Fruit fly (Drosophila melanogaster): Measurements from ENCODE around the gene cDIP.

The cDIP gene

dm6 chr3R:21186606-21187393, 25.9 kb upstream of the cDIP start (continued):
- TF ChIP-seq CG12769 (tag; optimal IDR thresholded peaks at IDR 0.05) (no peak), CG7357 (GFP tag; IDR thresholded peaks at IDR 0.05) (no peak), Usf (GFP tag; optimal IDR thresholded peaks at IDR 0.05) (no peak)

DNA sequence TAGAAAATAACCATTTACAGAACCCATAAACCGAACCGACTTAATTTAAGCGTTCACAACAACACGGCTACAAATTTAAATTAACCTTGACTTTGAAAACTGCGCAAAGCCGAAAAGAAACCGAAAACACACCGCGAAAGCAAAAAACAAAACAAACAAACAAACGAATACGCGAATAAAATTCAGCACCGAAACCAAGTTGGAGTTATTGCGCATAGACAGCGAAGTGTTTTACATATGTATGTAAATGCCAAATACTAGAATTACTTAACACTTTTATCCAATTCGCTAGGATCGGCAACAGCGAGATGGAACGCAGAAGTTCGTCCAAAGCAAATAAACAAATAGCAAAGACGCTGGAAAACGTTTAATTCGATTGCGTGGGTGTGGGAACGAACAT, 24.8 kb upstream of the cDIP start:
- TF ChIP-seq CG10543 (GFP tag; optimal IDR thresholded peaks at IDR 0.05) (peak; percentile 29), chm (GFP tag; IDR thresholded peaks at IDR 0.05) (no peak), CG31224 (GFP tag; IDR thresholded peaks at IDR 0.05) (no peak), CG34422 (GFP tag; IDR thresholded peaks at IDR 0.05) (no peak), eve (GFP tag; optimal IDR thresholded peaks at IDR 0.05) (peak in 1 of 2 experiments; percentile 47), CG3847 (GFP tag; IDR thresholded peaks at IDR 0.05) (no peak), D (optimal IDR thresholded peaks at IDR 0.05) (no peak), D (GFP tag; optimal IDR thresholded peaks at IDR 0.05) (no peak), dmrt99B (tag; optimal IDR thresholded peaks at IDR 0.05) (no peak), Ets65A (GFP tag) (no peak), CG13894 (tag; optimal IDR thresholded peaks at IDR 0.05) (peak; percentile 66), lov (optimal IDR thresholded peaks at IDR 0.05) (no peak), lov (GFP tag; IDR thresholded peaks at IDR 0.05) (no peak), B-H2 (GFP tag; optimal IDR thresholded peaks at IDR 0.05) (peak; percentile 21), CG12769 (tag; optimal IDR thresholded peaks at IDR 0.05) (peak; percentile 11), CG12104 (GFP tag; optimal IDR thresholded peaks at IDR 0.05) (no peak), tup (GFP tag; optimal IDR thresholded peaks at IDR 0.05) (no peak), da (GFP tag; optimal IDR thresholded peaks at IDR 0.05) (no peak), sr (GFP tag; IDR thresholded peaks at IDR 0.05) (0 out of 3 replicates have a peak, but pooled peaks have one; percentile 16), Bgb (GFP tag; IDR thresholded peaks at IDR 0.05; ENCODE audit: partially characterized antibody) (no peak), bowl (GFP tag; IDR thresholded peaks at IDR 0.05) (no peak), CG32767 (GFP tag; IDR thresholded peaks at IDR 0.05) (no peak), cwo (GFP tag; optimal IDR thresholded peaks at IDR 0.05) (no peak), ap (GFP tag; IDR thresholded peaks at IDR 0.05) (no peak), CG2875 (GFP tag; optimal IDR thresholded peaks at IDR 0.05) (no peak), bbx (GFP tag; IDR thresholded peaks at IDR 0.05; ENCODE audit: partially characterized antibody) (no peak), Kr (GFP tag; optimal IDR thresholded peaks at IDR 0.05) (no peak), TFAM (GFP tag; optimal IDR thresholded peaks at IDR 0.05) (no peak), CG7963 (GFP tag; IDR thresholded peaks at IDR 0.05; ENCODE audit: partially characterized antibody) (no peak), ftz-f1 (GFP tag; optimal IDR thresholded peaks at IDR 0.05) (no peak), CG7556 (GFP tag; optimal IDR thresholded peaks at IDR 0.05) (no peak), chinmo (GFP tag; IDR thresholded peaks at IDR 0.05; ENCODE audit: partially characterized antibody) (0 out of 4 replicates have a peak, but pooled peaks have one; percentile 31), CG13775 (GFP tag; optimal IDR thresholded peaks at IDR 0.05) (no peak), Hr39 (optimal IDR thresholded peaks at IDR 0.05) (no peak), ab (GFP tag; optimal IDR thresholded peaks at IDR 0.05) (no peak), Vsx1 (GFP tag; optimal IDR thresholded peaks at IDR 0.05) (no peak), Myb (GFP tag; optimal IDR thresholded peaks at IDR 0.05) (no peak), Usf (GFP tag; optimal IDR thresholded peaks at IDR 0.05) (no peak), dmrt11E (tag; optimal IDR thresholded peaks at IDR 0.05) (no peak), emc (GFP tag; optimal IDR thresholded peaks at IDR 0.05) (no peak), CG16815 (GFP tag; optimal IDR thresholded peaks at IDR 0.05) (no peak), CG6765 (GFP tag; optimal IDR thresholded peaks at IDR 0.05) (no peak), rib (GFP tag; IDR thresholded peaks at IDR 0.05) (peak; percentile 70; the same call in 1 of the 2 replicates), Mrtf (GFP tag; IDR thresholded peaks at IDR 0.05) (no peak), odd (GFP tag; optimal IDR thresholded peaks at IDR 0.05) (no peak), peb (GFP tag; IDR thresholded peaks at IDR 0.05) (no peak), yki (optimal IDR thresholded peaks at IDR 0.05) (no peak), vvl (GFP tag; IDR thresholded peaks at IDR 0.05) (0 out of 2 replicates have a peak, but pooled peaks have one; percentile 17)

Data from whole organism, embryonic.